Worm (Caenorhabditis elegans) whole organism, young adult: ENCODE data around the gene D1025.1.

Source experiments
- C17E4.6 ChIP-seq: fragments of 200-800 bp; sonication (Bioruptor generic); IDR thresholded peaks from 2 replicates; pipeline ENCODE4 v1.3.6; 2022; ENCODE audit warnings: missing genetic modification reagents, missing genetic modification characterization, missing compliant biosample characterization
- F22D6.2 ChIP-seq: sonication (generic microtip); optimal IDR thresholded peaks from 2 replicates; lab custom pipeline; 2016; ENCODE audit warnings: mild to moderate bottlenecking, missing genetic modification characterization, missing compliant biosample characterization
- F23B12.7 ChIP-seq: sonication (generic microtip); optimal IDR thresholded peaks from 2 replicates; lab custom pipeline; 2017; ENCODE audit warnings: missing genetic modification characterization, mild to moderate bottlenecking, missing compliant biosample characterization, antibody characterized with exemption, moderate library complexity; ENCODE audit not compliant: insufficient read depth
- T07F8.4 ChIP-seq: sonication (generic microtip); optimal IDR thresholded peaks from 2 replicates; lab custom pipeline; 2016; ENCODE audit warnings: mild to moderate bottlenecking, missing genetic modification characterization, moderate library complexity, missing compliant biosample characterization
- Y79H2A.3 ChIP-seq: fragments of 200-800 bp; sonication (Bioruptor generic); conservative IDR thresholded peaks from 2 replicates; pipeline ENCODE4 v1.3.6; 2022; ENCODE audit warnings: missing genetic modification reagents, missing genetic modification characterization, missing compliant biosample characterization
- Y95B8A.8 ChIP-seq: fragments of 200-800 bp; sonication (Bioruptor generic); IDR thresholded peaks from 2 replicates; pipeline ENCODE4 v1.3.6; 2022; ENCODE audit warnings: missing genetic modification reagents, missing genetic modification characterization, missing compliant biosample characterization
- ZK185.1 ChIP-seq: sonication (generic microtip); optimal IDR thresholded peaks from 2 replicates; lab custom pipeline; 2016; ENCODE audit warnings: mild to moderate bottlenecking, missing genetic modification characterization, missing compliant biosample characterization; ENCODE audit not compliant: poor library complexity, severe bottlenecking
- akir-1 ChIP-seq: fragments of 200-800 bp; sonication (Bioruptor generic); optimal IDR thresholded peaks from 2 replicates; lab custom pipeline; 2018; ENCODE audit warnings: mild to moderate bottlenecking, missing genetic modification characterization, moderate library complexity, missing compliant biosample characterization
- atf-7 ChIP-seq: sonication (generic microtip); optimal IDR thresholded peaks from 2 replicates; lab custom pipeline; 2017; ENCODE audit warnings: mild to moderate bottlenecking, missing genetic modification characterization, missing compliant biosample characterization
- attf-3 ChIP-seq: fragments of 200-800 bp; sonication (Bioruptor generic); conservative IDR thresholded peaks from 2 replicates; pipeline ENCODE4 v1.3.6; 2022; ENCODE audit warnings: missing genetic modification reagents, missing genetic modification characterization, missing compliant biosample characterization
- attf-5 ChIP-seq: fragments of 200-800 bp; sonication (Bioruptor generic); optimal IDR thresholded peaks from 2 replicates; lab custom pipeline; 2018; ENCODE audit warnings: mild to moderate bottlenecking, missing genetic modification characterization, missing compliant biosample characterization
- bed-1 ChIP-seq: fragments of 200-800 bp; sonication (Bioruptor generic); IDR thresholded peaks from 2 replicates; pipeline ENCODE4 v1.3.6; 2022; ENCODE audit warnings: missing genetic modification reagents, missing genetic modification characterization, missing compliant biosample characterization
- cebp-1 ChIP-seq, 2 experiments: fragments of 200-800 bp in 1 of 2; sonication (Bioruptor generic) in 1 of 2; sonication (generic microtip) in 1 of 2; IDR thresholded peaks in 1 of 2; optimal IDR thresholded peaks in 1 of 2; 2 replicates each; pipeline versions ENCODE4 v1.3.6 to Lab custom; 2017 to 2022; ENCODE audit warnings: missing compliant biosample characterization in 2 of 2, missing genetic modification characterization in 2 of 2, mild to moderate bottlenecking in 1 of 2, missing genetic modification reagents in 1 of 2, moderate library complexity in 1 of 2
- ceh-100 ChIP-seq: fragments of 200-800 bp; sonication (Bioruptor generic); IDR thresholded peaks from 2 replicates; pipeline ENCODE4 v1.3.6; 2022; ENCODE audit warnings: missing genetic modification reagents, missing genetic modification characterization, missing compliant biosample characterization
- ceh-27 ChIP-seq: fragments of 200-800 bp; sonication (Bioruptor generic); optimal IDR thresholded peaks from 2 replicates; lab custom pipeline; 2018; ENCODE audit warnings: mild to moderate bottlenecking, missing genetic modification characterization, moderate library complexity, missing compliant biosample characterization
- ceh-79 ChIP-seq: sonication (generic microtip); optimal IDR thresholded peaks from 2 replicates; lab custom pipeline; 2017; ENCODE audit warnings: mild to moderate bottlenecking, missing genetic modification characterization, missing compliant biosample characterization
- dpff-1 ChIP-seq: sonication (generic microtip); optimal IDR thresholded peaks from 2 replicates; lab custom pipeline; 2017; ENCODE audit warnings: mild to moderate bottlenecking, missing genetic modification characterization, missing compliant biosample characterization
- dpl-1 ChIP-seq: fragments of 150-350 bp; optimal IDR thresholded peaks from 2 replicates; lab custom pipeline; 2014; ENCODE audit warnings: missing biosample characterization, missing genetic modification reagents, missing genetic modification characterization
- efl-1 ChIP-seq: fragments of 150-350 bp; optimal IDR thresholded peaks from 2 replicates; lab custom pipeline; 2014; ENCODE audit warnings: missing biosample characterization, missing genetic modification reagents, missing genetic modification characterization
- egrh-3 ChIP-seq: fragments of 200-800 bp; sonication (Bioruptor generic); IDR thresholded peaks from 2 replicates; pipeline ENCODE4 v1.3.6; 2022; ENCODE audit warnings: missing genetic modification reagents, missing genetic modification characterization, missing compliant biosample characterization
- ekl-4 ChIP-seq: fragments of 200-800 bp; sonication (Bioruptor generic); IDR thresholded peaks from 2 replicates; pipeline ENCODE4 v1.3.6; 2022; ENCODE audit warnings: missing genetic modification reagents, missing genetic modification characterization, missing compliant biosample characterization
- gei-17 ChIP-seq: fragments of 200-800 bp; sonication (Bioruptor generic); optimal IDR thresholded peaks from 2 replicates; lab custom pipeline; 2018; ENCODE audit warnings: mild to moderate bottlenecking, missing genetic modification characterization, missing compliant biosample characterization
- hmg-1.2 ChIP-seq: fragments of 200-800 bp; sonication (Bioruptor generic); IDR thresholded peaks from 2 replicates; pipeline ENCODE4 v1.3.6; 2022; ENCODE audit warnings: missing genetic modification reagents, missing genetic modification characterization, missing compliant biosample characterization
- hsf-1 ChIP-seq: fragments of 200-800 bp; sonication (Bioruptor generic); IDR thresholded peaks from 2 replicates; pipeline ENCODE4 v1.3.6; 2022; ENCODE audit warnings: missing genetic modification reagents, missing genetic modification characterization, missing compliant biosample characterization
- lin-40 ChIP-seq: sonication (generic microtip); optimal IDR thresholded peaks from 2 replicates; lab custom pipeline; 2016; ENCODE audit warnings: missing genetic modification characterization, mild to moderate bottlenecking, missing compliant biosample characterization, missing genotype, missing genetic modification reagents
- lin-54 ChIP-seq: fragments of 200-800 bp; sonication (Bioruptor generic); optimal IDR thresholded peaks from 2 replicates; lab custom pipeline; 2018; ENCODE audit warnings: mild to moderate bottlenecking, missing genetic modification characterization, missing compliant biosample characterization
- lir-1 ChIP-seq: fragments of 200-800 bp; sonication (Bioruptor generic); conservative IDR thresholded peaks from 2 replicates; pipeline ENCODE4 v1.3.6; 2022; ENCODE audit warnings: missing genetic modification reagents, missing genetic modification characterization, missing compliant biosample characterization
- lsy-27 ChIP-seq: sonication (generic microtip); optimal IDR thresholded peaks from 2 replicates; lab custom pipeline; 2017; ENCODE audit warnings: missing genetic modification characterization, mild to moderate bottlenecking, missing compliant biosample characterization, antibody characterized with exemption, missing genotype, borderline replicate concordance; ENCODE audit not compliant: insufficient read depth
- madf-3 ChIP-seq: fragments of 200-800 bp; sonication (Bioruptor generic); IDR thresholded peaks from 2 replicates; pipeline ENCODE4 v1.3.6; 2022; ENCODE audit warnings: missing genetic modification reagents, missing genetic modification characterization, missing compliant biosample characterization
- nfya-2 ChIP-seq: fragments of 200-800 bp; sonication (Bioruptor generic); IDR thresholded peaks from 2 replicates; pipeline ENCODE4 v1.3.6; 2022; ENCODE audit warnings: missing genetic modification reagents, missing genetic modification characterization, missing compliant biosample characterization
- nhr-120 ChIP-seq: fragments of 200-800 bp; sonication (Bioruptor generic); IDR thresholded peaks from 2 replicates; pipeline ENCODE4 v1.3.6; 2022; ENCODE audit warnings: missing genetic modification characterization, missing compliant biosample characterization
- nhr-179 ChIP-seq: sonication (generic microtip); optimal IDR thresholded peaks from 2 replicates; lab custom pipeline; 2016; ENCODE audit warnings: mild to moderate bottlenecking, missing genetic modification characterization, missing compliant biosample characterization
- nhr-80 ChIP-seq: sonication (generic microtip); optimal IDR thresholded peaks from 2 replicates; lab custom pipeline; 2016; ENCODE audit warnings: missing genetic modification characterization, missing compliant biosample characterization
- nhr-90 ChIP-seq: sonication (generic microtip); optimal IDR thresholded peaks from 2 replicates; lab custom pipeline; 2016; ENCODE audit warnings: missing genotype, mild to moderate bottlenecking, missing genetic modification characterization, missing compliant biosample characterization
- pbrm-1 ChIP-seq: fragments of 200-800 bp; sonication (Bioruptor generic); IDR thresholded peaks from 2 replicates; pipeline ENCODE4 v1.3.6; 2022; ENCODE audit warnings: missing genetic modification reagents, missing genetic modification characterization, missing compliant biosample characterization
- pha-4 ChIP-seq: fragments of 150-350 bp; sonication (generic microtip); optimal IDR thresholded peaks from 2 replicates; lab custom pipeline; 2014; ENCODE audit warnings: missing biosample characterization, missing genetic modification reagents, missing genetic modification characterization
- rcor-1 ChIP-seq: fragments of 200-800 bp; sonication (Bioruptor generic); IDR thresholded peaks from 2 replicates; pipeline ENCODE4 v1.3.6; 2022; ENCODE audit warnings: missing genetic modification reagents, missing genetic modification characterization, missing compliant biosample characterization
- rec-8 ChIP-seq, 2 experiments: sonication (generic microtip); optimal IDR thresholded peaks; 2 replicates each; lab custom pipeline; 2016; ENCODE audit warnings: mild to moderate bottlenecking in 2 of 2, missing genetic modification characterization in 2 of 2, missing genetic modification reagents in 2 of 2, missing genotype in 2 of 2, missing biosample characterization in 1 of 2, missing compliant biosample characterization in 1 of 2, moderate library complexity in 1 of 2
- sdz-38 ChIP-seq: sonication (generic microtip); optimal IDR thresholded peaks from 2 replicates; lab custom pipeline; 2016; ENCODE audit warnings: missing genotype, missing genetic modification characterization, missing compliant biosample characterization
- zfh-2 ChIP-seq: fragments of 200-800 bp; sonication (Bioruptor generic); conservative IDR thresholded peaks from 2 replicates; pipeline ENCODE4 v1.3.6; 2022; ENCODE audit warnings: missing genetic modification reagents, missing genetic modification characterization, missing compliant biosample characterization
- ztf-18 ChIP-seq: sonication (generic microtip); optimal IDR thresholded peaks from 2 replicates; lab custom pipeline; 2016; ENCODE audit warnings: missing genotype, mild to moderate bottlenecking, missing genetic modification characterization, missing compliant biosample characterization
- ztf-25 ChIP-seq: fragments of 200-800 bp; sonication (Bioruptor generic); IDR thresholded peaks from 2 replicates; pipeline ENCODE4 v1.3.6; 2022; ENCODE audit warnings: missing genetic modification reagents, missing genetic modification characterization, missing compliant biosample characterization
- ztf-26 ChIP-seq: sonication (generic microtip); optimal IDR thresholded peaks from 2 replicates; lab custom pipeline; 2017; ENCODE audit warnings: missing genetic modification characterization, missing compliant biosample characterization
- ztf-6 ChIP-seq: fragments of 200-800 bp; sonication (Bioruptor generic); IDR thresholded peaks from 2 replicates; pipeline ENCODE4 v1.3.6; 2022; ENCODE audit warnings: missing genetic modification reagents, missing genetic modification characterization, missing compliant biosample characterization

D1025.1 gene

DNA sequence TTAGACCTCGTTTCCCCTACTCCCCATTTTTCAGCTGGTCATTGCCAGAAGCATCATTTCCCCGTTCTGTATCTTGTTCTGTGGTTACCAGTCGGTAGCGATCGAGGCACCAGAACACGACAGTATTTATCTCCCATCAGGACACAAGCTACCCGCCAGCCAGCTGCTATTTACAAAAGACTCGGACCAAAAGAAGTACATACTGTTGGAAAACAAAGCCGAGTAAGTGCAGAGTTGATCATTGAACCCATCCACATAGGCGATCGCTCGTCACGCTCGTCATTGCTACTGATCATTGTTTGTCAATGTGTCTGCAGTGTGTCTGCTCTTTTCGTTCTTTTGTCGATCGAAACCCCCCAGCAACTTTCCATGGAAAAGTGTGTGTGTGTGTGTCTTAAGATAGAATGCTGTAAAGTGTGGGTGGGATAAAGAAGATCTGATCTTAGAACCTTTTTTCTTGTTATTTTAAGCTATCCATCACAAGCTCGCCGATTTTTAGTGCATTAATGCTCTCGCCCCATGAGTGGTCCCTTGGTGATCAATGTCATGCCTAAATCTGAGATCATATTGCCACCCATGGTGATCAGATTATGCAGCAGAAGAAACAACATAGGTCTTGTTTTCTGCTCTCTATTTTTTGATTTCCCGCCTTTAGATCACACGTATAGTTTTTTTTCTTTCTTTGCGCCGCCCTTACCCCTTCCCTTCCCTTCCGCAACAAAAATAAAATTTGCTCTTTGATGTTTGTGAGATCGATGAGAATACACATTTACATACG, 39.1 kb downstream of the D1025.1 start:
- TF ChIP-seq attf-5 (GFP tag; lab: Kevin White, UChicago) (no peak), atf-7 (tag; lab: Kevin White, UChicago) (no peak), lir-1 (GFP tag; lab: Robert Waterston, UW) (no peak), bed-1 (GFP tag; lab: Robert Waterston, UW) (no peak), ceh-100 (GFP tag; lab: Robert Waterston, UW) (no peak), dpl-1 (GFP tag; lab: Kevin White, UChicago) (no peak), hmg-1.2 (peak; percentile 7; the same call in 1 of the 2 replicates), C17E4.6 (GFP tag; lab: Robert Waterston, UW) (no peak), T07F8.4 (tag; lab: Kevin White, UChicago) (no peak)

DNA sequence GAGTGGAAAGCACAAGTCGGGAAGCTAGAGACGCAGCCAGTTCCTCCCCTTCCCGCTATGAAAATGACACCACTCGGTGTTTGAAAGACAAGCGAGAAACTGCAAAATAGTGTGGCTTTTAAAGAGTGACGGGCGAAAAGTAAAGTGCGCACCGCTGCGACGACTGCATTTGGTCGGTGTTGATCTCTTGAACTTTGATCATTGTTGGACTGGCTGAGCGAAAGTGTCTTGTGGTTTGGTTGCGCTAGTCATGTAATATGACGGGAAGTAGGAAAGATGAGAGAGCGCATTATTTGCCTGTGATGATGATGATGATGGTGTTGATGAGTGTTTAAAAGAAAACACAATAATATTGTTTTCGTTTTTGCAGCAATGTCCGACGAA, 39.7 kb downstream of the D1025.1 start:
- TF ChIP-seq egrh-3 (GFP tag; lab: Robert Waterston, UW): no peak
- TF ChIP-seq ztf-26 (tag; lab: Kevin White, UChicago): peak; percentile 69
- TF ChIP-seq rec-8 (tag; optimal IDR thresholded peaks at IDR 0.05; lab: Kevin White, UChicago): no peak
- TF ChIP-seq F22D6.2 (tag; lab: Kevin White, UChicago): peak; percentile 32
- no peak for TF ChIP-seq ekl-4 (GFP tag; lab: Robert Waterston, UW)
- peak; percentile 85 for TF ChIP-seq ceh-27 (GFP tag; lab: Kevin White, UChicago)
- TF ChIP-seq zfh-2 (GFP tag; lab: Robert Waterston, UW): peak; percentile 79
- peak; percentile 43 for TF ChIP-seq lin-54 (GFP tag; lab: Kevin White, UChicago)
- no peak for TF ChIP-seq akir-1
- no peak for TF ChIP-seq hsf-1 (GFP tag; lab: Robert Waterston, UW)
- TF ChIP-seq nfya-2 (GFP tag; lab: Robert Waterston, UW): no peak
- peak; percentile 56 for TF ChIP-seq F23B12.7 (tag; lab: Kevin White, UChicago)
- TF ChIP-seq nhr-179 (tag; lab: Kevin White, UChicago): no peak
- peak; percentile 49 for TF ChIP-seq ztf-18 (tag; lab: Kevin White, UChicago)
- peak; percentile 49 for TF ChIP-seq rcor-1
- TF ChIP-seq sdz-38: no peak
- peak; percentile 48; the same call in 1 of the 2 replicates for TF ChIP-seq cebp-1 (GFP tag; IDR thresholded peaks at IDR 0.05; lab: Robert Waterston, UW)
- TF ChIP-seq cebp-1 (tag; optimal IDR thresholded peaks at IDR 0.05; lab: Kevin White, UChicago): peak; percentile 90
- peak; percentile 49 for TF ChIP-seq ZK185.1
- TF ChIP-seq pha-4: peak; percentile 83
- no peak for TF ChIP-seq bed-1 (GFP tag; lab: Robert Waterston, UW)
- TF ChIP-seq Y95B8A.8: no peak
- no peak for TF ChIP-seq dpff-1
- no peak for TF ChIP-seq madf-3 (GFP tag; lab: Robert Waterston, UW)
- TF ChIP-seq Y79H2A.3: no peak
- TF ChIP-seq gei-17 (GFP tag; lab: Kevin White, UChicago): peak; percentile 67
- 0 out of 2 replicates have a peak, but pooled peaks have one; percentile 66 for TF ChIP-seq pbrm-1 (GFP tag; lab: Robert Waterston, UW)
- TF ChIP-seq ztf-6: no peak; the same call in 1 of the 2 replicates
- no peak for TF ChIP-seq lir-1 (GFP tag; lab: Robert Waterston, UW)
- TF ChIP-seq lsy-27 (tag; lab: Kevin White, UChicago): no peak
- TF ChIP-seq nhr-90 (tag; lab: Kevin White, UChicago): peak; percentile 73
- peak; percentile 99 for TF ChIP-seq nhr-80 (tag; lab: Kevin White, UChicago)
- no peak for TF ChIP-seq efl-1
- TF ChIP-seq ztf-25: no peak
- TF ChIP-seq ceh-79 (tag; lab: Kevin White, UChicago): no peak
- TF ChIP-seq nhr-120 (GFP tag; lab: Robert Waterston, UW): no peak
- peak; percentile 60 for TF ChIP-seq attf-5 (GFP tag; lab: Kevin White, UChicago)
- no peak for TF ChIP-seq attf-3
- TF ChIP-seq lin-40 (tag; lab: Kevin White, UChicago): peak; percentile 92
